Worm (Caenorhabditis elegans): Measurements from ENCODE around the gene F17C11.2.

The F17C11.2 gene

ce11 chrV:10947930-10948329, at the start of gene F17C11.2:
F17C11.2 (plus strand) TSS chrV:10948230.
- TF ChIP-seq tbx-11 (GFP tag; IDR thresholded peaks at IDR 0.05) = no peak
- no peak for TF ChIP-seq hmbx-1 (tag; optimal IDR thresholded peaks at IDR 0.05)
- no peak for TF ChIP-seq ama-1 (optimal IDR thresholded peaks at IDR 0.05)
- no peak for TF ChIP-seq F13C5.2 (tag; optimal IDR thresholded peaks at IDR 0.05)
- no peak for TF ChIP-seq scrt-1 (GFP tag; IDR thresholded peaks at IDR 0.05)
- TF ChIP-seq aly-1 (tag; optimal IDR thresholded peaks at IDR 0.05) = no peak
- no peak for TF ChIP-seq pes-1 (GFP tag; IDR thresholded peaks at IDR 0.05)
- no peak for TF ChIP-seq sea-1 (GFP tag; conservative IDR thresholded peaks at IDR 0.05)
- TF ChIP-seq tra-4 (tag; optimal IDR thresholded peaks at IDR 0.05) = no peak
- TF ChIP-seq ets-7 (tag; optimal IDR thresholded peaks at IDR 0.05) = no peak
- no peak for TF ChIP-seq flt-1 (GFP tag; IDR thresholded peaks at IDR 0.05)
- no peak for TF ChIP-seq hnd-1 (tag; optimal IDR thresholded peaks at IDR 0.05)
- TF ChIP-seq ceh-13 (GFP tag; optimal IDR thresholded peaks at IDR 0.05) = no peak
- no peak for TF ChIP-seq hmg-4 (GFP tag; optimal IDR thresholded peaks at IDR 0.05)

DNA sequence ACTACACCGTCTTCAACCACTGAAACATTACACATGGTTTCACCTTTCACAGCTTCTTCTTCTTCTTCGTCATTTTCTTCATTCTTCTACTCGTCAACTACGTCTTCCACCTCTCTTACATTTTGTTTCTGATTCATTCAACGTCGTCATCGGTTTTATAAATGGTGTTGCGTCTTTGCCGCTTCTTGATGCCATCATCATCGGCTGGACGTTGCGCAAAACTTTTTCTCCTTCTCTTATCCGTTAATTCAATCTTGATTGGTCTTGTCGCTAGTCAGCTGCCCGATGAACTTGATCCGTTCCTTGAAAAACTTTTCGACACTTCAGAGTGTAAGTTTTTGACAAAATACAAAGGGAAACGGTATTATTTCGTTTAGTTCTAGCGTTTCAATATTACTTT, 49.4 kb upstream of the F17C11.2 start:
- TF ChIP-seq pes-1 (GFP tag; IDR thresholded peaks at IDR 0.05) (no peak), sea-1 (GFP tag; conservative IDR thresholded peaks at IDR 0.05) (no peak), ets-7 (tag; optimal IDR thresholded peaks at IDR 0.05) (no peak), hnd-1 (tag; optimal IDR thresholded peaks at IDR 0.05) (no peak), B0310.2 (tag; optimal IDR thresholded peaks at IDR 0.05) (no peak), hmbx-1 (tag; optimal IDR thresholded peaks at IDR 0.05) (no peak)

DNA sequence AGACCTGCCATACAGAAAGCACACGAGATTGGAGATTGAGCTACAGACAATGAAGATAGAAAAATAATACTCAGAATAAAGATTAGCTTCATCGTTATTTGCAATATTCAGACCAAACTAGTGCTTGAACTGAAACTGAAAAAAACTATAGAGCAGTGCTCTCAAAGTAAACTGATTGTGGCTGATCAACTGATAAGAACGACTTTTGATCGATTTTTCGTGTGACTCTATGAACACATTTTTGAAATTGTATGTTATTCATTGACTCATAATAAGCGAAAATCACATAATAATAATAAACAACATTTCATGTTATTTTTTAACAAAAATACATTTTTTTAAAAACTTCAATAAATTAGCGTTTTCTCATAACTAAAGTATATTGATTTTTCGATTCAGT, 46.9 kb upstream of the F17C11.2 start, which contains the start of gene spp-16:
TSS of gene spp-16 (minus strand) at position 179 of the 400 bp plus-strand sequence.
- TF ChIP-seq scrt-1 (GFP tag; IDR thresholded peaks at IDR 0.05) = no peak
- no peak for TF ChIP-seq ets-7 (tag; optimal IDR thresholded peaks at IDR 0.05)
- no peak for TF ChIP-seq tbx-11 (GFP tag; IDR thresholded peaks at IDR 0.05)
- TF ChIP-seq hnd-1 (tag; optimal IDR thresholded peaks at IDR 0.05) = no peak
- no peak for TF ChIP-seq flt-1 (GFP tag; IDR thresholded peaks at IDR 0.05)
- TF ChIP-seq B0310.2 (tag; optimal IDR thresholded peaks at IDR 0.05) = no peak
- TF ChIP-seq hmg-4 (GFP tag; optimal IDR thresholded peaks at IDR 0.05) = no peak
- TF ChIP-seq tra-4 (tag; optimal IDR thresholded peaks at IDR 0.05) = no peak
- TF ChIP-seq sea-1 (GFP tag; conservative IDR thresholded peaks at IDR 0.05) = no peak
- TF ChIP-seq ceh-13 (GFP tag; optimal IDR thresholded peaks at IDR 0.05) = no peak
- TF ChIP-seq ama-1 (optimal IDR thresholded peaks at IDR 0.05) = no peak
- TF ChIP-seq F13C5.2 (tag; optimal IDR thresholded peaks at IDR 0.05) = no peak
- no peak for TF ChIP-seq aly-1 (tag; optimal IDR thresholded peaks at IDR 0.05)
- no peak for TF ChIP-seq pes-1 (GFP tag; IDR thresholded peaks at IDR 0.05)
- TF ChIP-seq tbx-37 (GFP tag; conservative IDR thresholded peaks at IDR 0.05) = no peak

DNA sequence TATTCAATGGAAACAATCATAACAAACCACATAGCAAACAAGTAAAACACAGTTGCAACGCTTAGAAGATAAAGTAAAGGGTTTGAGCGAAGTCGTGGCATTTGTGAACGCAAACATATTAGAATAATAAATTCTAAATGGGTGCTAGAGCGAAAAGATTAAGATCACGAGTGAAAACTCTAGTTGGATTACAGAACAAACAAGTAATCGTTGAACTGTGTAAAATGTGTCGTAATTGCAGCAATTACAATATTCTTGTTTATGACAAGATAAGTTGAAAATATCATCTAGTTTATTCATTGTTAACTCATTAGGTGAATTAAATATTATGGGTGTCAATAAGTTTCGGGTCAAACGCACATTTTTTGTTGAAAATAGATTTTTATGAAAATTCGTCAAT, 45.3 kb upstream of the F17C11.2 start, which contains the start of gene F32D8.8:
TSS of gene F32D8.8 (minus strand) at position 101 of the 400 bp plus-strand sequence.
- TF ChIP-seq F13C5.2 (tag; optimal IDR thresholded peaks at IDR 0.05) (no peak), pes-1 (GFP tag; IDR thresholded peaks at IDR 0.05) (no peak), ets-7 (tag; optimal IDR thresholded peaks at IDR 0.05) (no peak)

ce11 chrV:10903748-10904147, 44.3 kb upstream of the F17C11.2 start, which contains the start of gene F32D8.15:
F32D8.15 (plus strand) TSS chrV:10904048.
- TF ChIP-seq hmg-4 (GFP tag; optimal IDR thresholded peaks at IDR 0.05) (no peak), B0310.2 (tag; optimal IDR thresholded peaks at IDR 0.05) (no peak), pes-1 (GFP tag; IDR thresholded peaks at IDR 0.05) (no peak), ceh-13 (GFP tag; optimal IDR thresholded peaks at IDR 0.05) (no peak), hmbx-1 (tag; optimal IDR thresholded peaks at IDR 0.05) (no peak), flt-1 (GFP tag; IDR thresholded peaks at IDR 0.05) (no peak), ceh-36 (tag; optimal IDR thresholded peaks at IDR 0.05) (no peak)

ce11 chrV:10904795-10905194, 43.2 kb upstream of the F17C11.2 start:
- TF ChIP-seq tra-4 (tag; optimal IDR thresholded peaks at IDR 0.05) = no peak
- TF ChIP-seq aly-1 (tag; optimal IDR thresholded peaks at IDR 0.05) = no peak

DNA sequence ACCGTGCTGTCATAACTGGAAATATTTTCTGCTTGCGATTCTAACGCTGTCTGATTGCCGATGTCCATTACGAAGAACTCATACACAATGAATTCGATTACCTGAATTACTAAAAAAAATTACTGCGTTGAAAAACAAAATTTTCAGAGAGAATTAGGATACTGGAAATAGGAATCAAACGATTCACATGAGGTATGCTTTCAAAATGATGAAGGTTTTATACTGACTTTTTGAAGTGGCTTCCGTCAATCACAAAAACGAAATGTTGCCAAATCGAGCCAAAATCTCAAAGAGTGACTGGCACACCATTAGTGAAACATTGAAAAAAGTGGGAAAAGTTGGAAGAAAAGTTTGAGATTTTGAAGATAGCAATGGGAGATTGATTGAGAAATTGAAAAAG, 39.0 kb upstream of the F17C11.2 start, which contains the start of gene zzz-1:
TSS of gene zzz-1 (minus strand) at position 101 of the 400 bp plus-strand sequence.
- no peak for TF ChIP-seq F13C5.2 (tag; optimal IDR thresholded peaks at IDR 0.05)
- TF ChIP-seq B0310.2 (tag; optimal IDR thresholded peaks at IDR 0.05) = no peak
- no peak for TF ChIP-seq aly-1 (tag; optimal IDR thresholded peaks at IDR 0.05)
- TF ChIP-seq sea-1 (GFP tag; conservative IDR thresholded peaks at IDR 0.05) = no peak
- TF ChIP-seq tbx-37 (GFP tag; conservative IDR thresholded peaks at IDR 0.05) = no peak
- no peak for TF ChIP-seq flt-1 (GFP tag; IDR thresholded peaks at IDR 0.05)
- TF ChIP-seq pes-1 (GFP tag; IDR thresholded peaks at IDR 0.05) = no peak
- TF ChIP-seq ets-7 (tag; optimal IDR thresholded peaks at IDR 0.05) = no peak
- no peak for TF ChIP-seq scrt-1 (GFP tag; IDR thresholded peaks at IDR 0.05)
- no peak for TF ChIP-seq hmg-4 (GFP tag; optimal IDR thresholded peaks at IDR 0.05)
- no peak for TF ChIP-seq tra-4 (tag; optimal IDR thresholded peaks at IDR 0.05)
- no peak for TF ChIP-seq hmbx-1 (tag; optimal IDR thresholded peaks at IDR 0.05)
- TF ChIP-seq ceh-13 (GFP tag; optimal IDR thresholded peaks at IDR 0.05) = no peak
- no peak for TF ChIP-seq ama-1 (optimal IDR thresholded peaks at IDR 0.05)
- no peak for TF ChIP-seq tbx-11 (GFP tag; IDR thresholded peaks at IDR 0.05)
- no peak for TF ChIP-seq hnd-1 (tag; optimal IDR thresholded peaks at IDR 0.05)

DNA sequence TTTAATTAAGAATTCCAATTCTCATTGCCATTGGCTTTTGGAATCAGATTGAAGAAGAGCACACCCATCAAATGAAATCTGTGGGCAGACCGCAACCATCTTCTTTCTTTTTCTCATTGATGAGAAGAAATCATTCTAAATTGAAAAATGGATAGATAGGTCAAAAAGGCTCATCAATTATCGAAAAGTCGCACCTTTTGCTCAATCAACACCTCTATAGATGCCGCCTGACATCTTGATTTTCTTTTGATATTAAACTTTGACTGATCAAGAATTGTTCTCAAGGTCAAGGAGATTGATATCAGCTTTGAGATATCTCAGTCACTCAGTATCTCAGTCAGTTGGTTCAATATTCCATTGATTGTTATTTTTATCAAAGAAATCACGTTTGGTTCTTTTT, 38.1 kb upstream of the F17C11.2 start:
- TF ChIP-seq scrt-1 (GFP tag; IDR thresholded peaks at IDR 0.05) (no peak), ceh-13 (GFP tag; optimal IDR thresholded peaks at IDR 0.05) (no peak), tbx-11 (GFP tag; IDR thresholded peaks at IDR 0.05) (no peak), ama-1 (optimal IDR thresholded peaks at IDR 0.05) (no peak), F13C5.2 (tag; optimal IDR thresholded peaks at IDR 0.05) (no peak), tbx-37 (GFP tag; conservative IDR thresholded peaks at IDR 0.05) (no peak), pes-1 (GFP tag; IDR thresholded peaks at IDR 0.05) (no peak), flt-1 (GFP tag; IDR thresholded peaks at IDR 0.05) (no peak), aly-1 (tag; optimal IDR thresholded peaks at IDR 0.05) (no peak), hmg-4 (GFP tag; optimal IDR thresholded peaks at IDR 0.05) (no peak), sea-1 (GFP tag; conservative IDR thresholded peaks at IDR 0.05) (no peak), tra-4 (tag; optimal IDR thresholded peaks at IDR 0.05) (no peak), ceh-36 (tag; optimal IDR thresholded peaks at IDR 0.05) (no peak), hnd-1 (tag; optimal IDR thresholded peaks at IDR 0.05) (no peak), B0310.2 (tag; optimal IDR thresholded peaks at IDR 0.05) (no peak), ets-7 (tag; optimal IDR thresholded peaks at IDR 0.05) (no peak), hmbx-1 (tag; optimal IDR thresholded peaks at IDR 0.05) (no peak)
